Worm (Caenorhabditis elegans) whole organism, late embryonic: ENCODE data around the gene F54F7.3.

Experiments used
- T23F11.4 ChIP-seq: fragments of 200-800 bp; sonication (Bioruptor generic); optimal IDR thresholded peaks from 2 replicates; lab custom pipeline; 2018; ENCODE audit warnings: mild to moderate bottlenecking, missing genetic modification characterization, missing compliant biosample characterization
- ama-1 ChIP-seq: fragments of 150-350 bp; optimal IDR thresholded peaks from 2 replicates; lab custom pipeline; 2014
- ceh-2 ChIP-seq: sonication (generic microtip); optimal IDR thresholded peaks from 2 replicates; lab custom pipeline; 2016; ENCODE audit warnings: missing genotype, missing genetic modification characterization, missing compliant biosample characterization
- ceh-45 ChIP-seq: fragments of 200-800 bp; sonication (Bioruptor generic); IDR thresholded peaks from 2 replicates; pipeline ENCODE4 v1.3.6; 2022; ENCODE audit warnings: missing genetic modification reagents, missing genetic modification characterization, missing compliant biosample characterization
- ceh-9 ChIP-seq: sonication (generic microtip); optimal IDR thresholded peaks from 2 replicates; lab custom pipeline; 2016; ENCODE audit warnings: mild to moderate bottlenecking, missing genetic modification characterization, inconsistent platforms, missing compliant biosample characterization
- elt-2 ChIP-seq: sonication (generic microtip); optimal IDR thresholded peaks from 2 replicates; lab custom pipeline; 2016; ENCODE audit warnings: missing genetic modification reagents, missing genetic modification characterization, missing compliant biosample characterization
- lin-11 ChIP-seq: fragments of 200-800 bp; sonication (Bioruptor generic); optimal IDR thresholded peaks from 2 replicates; lab custom pipeline; 2018; ENCODE audit warnings: mild to moderate bottlenecking, missing genetic modification characterization, missing compliant biosample characterization
- nhr-11 ChIP-seq: fragments of 150-350 bp; optimal IDR thresholded peaks from 2 replicates; lab custom pipeline; 2014; ENCODE audit warnings: missing biosample characterization, missing genetic modification characterization
- pqm-1 ChIP-seq: sonication (generic microtip); optimal IDR thresholded peaks from 2 replicates; lab custom pipeline; 2016; ENCODE audit warnings: missing genetic modification characterization, missing compliant biosample characterization
- sox-4 ChIP-seq: sonication (generic microtip); optimal IDR thresholded peaks from 2 replicates; lab custom pipeline; 2017; ENCODE audit warnings: mild to moderate bottlenecking, missing genetic modification characterization, inconsistent platforms, missing compliant biosample characterization

- TF ChIP-seq T23F11.4 (GFP tag; lab: Kevin White, UChicago), result no peak
- TF ChIP-seq ama-1 (lab: Kevin White, UChicago), result no peak
- no peak for TF ChIP-seq ceh-2 (tag; lab: Kevin White, UChicago)
- TF ChIP-seq pqm-1 (tag; lab: Kevin White, UChicago), result no peak
- TF ChIP-seq ceh-9 (tag; lab: Kevin White, UChicago), result no peak
- TF ChIP-seq elt-2 (tag; lab: Kevin White, UChicago), result no peak
- TF ChIP-seq nhr-11, result no peak
- no peak for TF ChIP-seq lin-11 (tag; lab: Kevin White, UChicago)
- TF ChIP-seq ceh-45 (GFP tag; lab: Robert Waterston, UW), result no peak
- no peak for TF ChIP-seq sox-4 (tag; lab: Kevin White, UChicago)
Observed at ce11 chrX:11878109-11878508, 28.1 kb upstream of the F54F7.3 start, which contains the start of gene Y62H9A.2.
